Worm (Caenorhabditis elegans) whole organism, mixed stage, embryonic: Measurements from ENCODE around the gene Y66C5A.2.

Experiments
- ces-1 ChIP-seq: fragments of 150-350 bp; optimal IDR thresholded peaks from 2 replicates; lab custom pipeline; 2014; ENCODE audit warnings: missing biosample characterization, missing genetic modification reagents, missing genetic modification characterization
- lin-13 ChIP-seq: fragments of 150-350 bp; optimal IDR thresholded peaks from 2 replicates; lab custom pipeline; 2014; ENCODE audit warnings: missing biosample characterization, missing genetic modification characterization
- lin-32 ChIP-seq: fragments of 200-800 bp; sonication (Bioruptor generic); optimal IDR thresholded peaks from 2 replicates; lab custom pipeline; 2018; ENCODE audit warnings: mild to moderate bottlenecking, missing genetic modification characterization, missing compliant biosample characterization
- lsy-2 ChIP-seq: fragments of 150-350 bp; optimal IDR thresholded peaks from 2 replicates; lab custom pipeline; 2014; ENCODE audit warnings: missing biosample characterization, missing genetic modification characterization
- nhr-237 ChIP-seq: fragments of 150-350 bp; optimal IDR thresholded peaks from 2 replicates; lab custom pipeline; 2014; ENCODE audit warnings: missing biosample characterization, missing genetic modification characterization
- nhr-28 ChIP-seq: fragments of 150-350 bp; optimal IDR thresholded peaks from 2 replicates; lab custom pipeline; 2014; ENCODE audit warnings: missing biosample characterization, missing genetic modification characterization
- nhr-76 ChIP-seq: sonication (generic microtip); optimal IDR thresholded peaks from 2 replicates; lab custom pipeline; 2017; ENCODE audit warnings: missing biosample characterization, missing genetic modification characterization
- sptf-1 ChIP-seq: sonication (generic microtip); optimal IDR thresholded peaks from 2 replicates; lab custom pipeline; 2017; ENCODE audit warnings: mild to moderate bottlenecking, missing genetic modification characterization, moderate library complexity, missing compliant biosample characterization
- unc-62 ChIP-seq: fragments of 150-350 bp; optimal IDR thresholded peaks from 2 replicates; lab custom pipeline; 2014; ENCODE audit warnings: missing biosample characterization, missing genetic modification reagents, missing genetic modification characterization
- zip-8 ChIP-seq: fragments of 150-350 bp; optimal IDR thresholded peaks from 2 replicates; lab custom pipeline; 2014; ENCODE audit warnings: missing biosample characterization, missing genetic modification characterization
- ztf-11 ChIP-seq: fragments of 150-350 bp; optimal IDR thresholded peaks from 2 replicates; lab custom pipeline; 2014; ENCODE audit warnings: missing biosample characterization, missing genetic modification characterization

ce11 chrX:14423105-14423504 lies 37.4 kb upstream of the Y66C5A.2 start, which contains the start of gene fipr-3:
- TF ChIP-seq lin-32 (no peak), lin-13 (tag; lab: Kevin White, UChicago) (no peak), nhr-28 (tag; lab: Kevin White, UChicago) (no peak), lsy-2 (tag; lab: Kevin White, UChicago) (no peak), ces-1 (GFP tag; lab: Kevin White, UChicago) (no peak), ztf-11 (tag; lab: Kevin White, UChicago) (no peak), nhr-76 (tag; lab: Kevin White, UChicago) (no peak), sptf-1 (tag; lab: Kevin White, UChicago) (no peak), nhr-237 (no peak), zip-8 (tag; lab: Kevin White, UChicago) (no peak), unc-62 (GFP tag; lab: Kevin White, UChicago) (no peak)
